Fruit fly (Drosophila melanogaster) whole organism, larva: ENCODE measurements around the gene Srlp.
"Not testable (repeated sequence)": the region's sequence is repeated elsewhere in the genome, so short reads cannot be mapped to it uniquely, and the experiment has no call there.

Source experiments
- noc ChIP-seq: fragments of 200-800 bp; sonication (Bioruptor generic); optimal IDR thresholded peaks from 3 replicates; lab custom pipeline; 2019; ENCODE audit warnings: missing biosample characterization, mild to moderate bottlenecking, missing genetic modification characterization, moderate library complexity

Srlp gene

dm6 chr3R:12448344-12448743 lies 14.4 kb downstream of the Srlp start:
- TF ChIP-seq noc (tag; lab: Kevin White, UChicago) = no peak

dm6 chr3R:12448889-12449314 lies 15.0 kb downstream of the Srlp start, which contains the start of gene CG18549:
Gene CG18549 (plus strand): TSS chr3R:12449296.
- peak; percentile 99 for TF ChIP-seq noc (tag; lab: Kevin White, UChicago)

dm6 chr3R:12449617-12450242 lies 15.8 kb downstream of the Srlp start:
- TF ChIP-seq noc (tag; lab: Kevin White, UChicago) = no peak

- no peak for TF ChIP-seq noc (tag; lab: Kevin White, UChicago)
Measured at dm6 chr3R:12450713-12451259, 16.9 kb downstream of the Srlp start.

dm6 chr3R:12451376-12451775 lies 17.5 kb downstream of the Srlp start:
- TF ChIP-seq noc (tag; lab: Kevin White, UChicago) = no peak

dm6 chr3R:12451888-12452514 lies 18.1 kb downstream of the Srlp start, which contains the start of gene CG5509:
Gene CG5509 (plus strand): TSS chr3R:12452464.
- no peak for TF ChIP-seq noc (tag; lab: Kevin White, UChicago)

- TF ChIP-seq noc (tag; lab: Kevin White, UChicago) = no peak
Measured at dm6 chr3R:12454492-12454891, 20.6 kb downstream of the Srlp start.

dm6 chr3R:12456370-12456940 lies 22.6 kb downstream of the Srlp start, which contains the start of gene trus:
Gene trus (plus strand): TSS chr3R:12456573.
- TF ChIP-seq noc (tag; lab: Kevin White, UChicago) = no peak

dm6 chr3R:12459879-12460522 lies 26.1 kb downstream of the Srlp start, which contains the start of the genes CG5961 and Polr3C:
Gene CG5961 (minus strand): TSS chr3R:12460294.
Gene Polr3C (plus strand): TSS chr3R:12460414.
- TF ChIP-seq noc (tag; lab: Kevin White, UChicago) = no peak

dm6 chr3R:12465198-12465597 lies 31.3 kb downstream of the Srlp start, which contains the start of gene CG5608:
Gene CG5608 (minus strand): TSS chr3R:12465298.
- not testable (repeated sequence) for TF ChIP-seq noc (tag; lab: Kevin White, UChicago)

dm6 chr3R:12467675-12468074 lies 33.8 kb downstream of the Srlp start, which contains the start of gene Hsp70Ba:
Gene Hsp70Ba (minus strand): TSS chr3R:12467776.
- not testable (repeated sequence) for TF ChIP-seq noc (tag; lab: Kevin White, UChicago)
